Fruit fly (Drosophila melanogaster): Measurements from ENCODE around the gene CG7778.
A peak's percentile ranks its signal among the peaks of the same experiment; 100 is the strongest.

CG7778 gene

dm6 chr2L:8311091-8311490, 35.3 kb upstream of the CG7778 start, which contains the start of the genes CG7810 and CG7806 (continued):
- TF ChIP-seq CG3407 (GFP tag; optimal IDR thresholded peaks at IDR 0.05): peak; percentile 83
- peak; percentile 69; the same call in 1 of the 2 replicates for TF ChIP-seq cas (GFP tag; IDR thresholded peaks at IDR 0.05)
- TF ChIP-seq CG13296 (GFP tag; optimal IDR thresholded peaks at IDR 0.05): peak; percentile 86
- peak; percentile 86 for TF ChIP-seq Sox100B (GFP tag; optimal IDR thresholded peaks at IDR 0.05)
- peak; percentile 90 for TF ChIP-seq CG3847 (GFP tag; IDR thresholded peaks at IDR 0.05)
- peak; percentile 86 for TF ChIP-seq CG43689 (GFP tag; IDR thresholded peaks at IDR 0.05)
- peak; percentile 27 for TF ChIP-seq fd64A (GFP tag; optimal IDR thresholded peaks at IDR 0.05)
- TF ChIP-seq CG7556 (GFP tag; optimal IDR thresholded peaks at IDR 0.05): peak; percentile 89
- TF ChIP-seq Jarid2 (GFP tag; optimal IDR thresholded peaks at IDR 0.05): peak; percentile 28
- peak; percentile 82 for TF ChIP-seq crc (GFP tag; optimal IDR thresholded peaks at IDR 0.05)
- TF ChIP-seq her (GFP tag; optimal IDR thresholded peaks at IDR 0.05): peak; percentile 84
- peak; percentile 72 for TF ChIP-seq CG33213 (GFP tag; optimal IDR thresholded peaks at IDR 0.05)
- peak; percentile 84 for TF ChIP-seq CG8944 (GFP tag; optimal IDR thresholded peaks at IDR 0.05)
- peak; percentile 60 for TF ChIP-seq wek (GFP tag; optimal IDR thresholded peaks at IDR 0.05)
- TF ChIP-seq CG17385 (GFP tag; optimal IDR thresholded peaks at IDR 0.05): peak; percentile 99
- peak; percentile 89 for TF ChIP-seq CG11456 (GFP tag; IDR thresholded peaks at IDR 0.05)
- peak; percentile 90 for TF ChIP-seq CG14014 (GFP tag; IDR thresholded peaks at IDR 0.05)
- peak; percentile 30; the same call in 1 of the 2 replicates for TF ChIP-seq ro (GFP tag; IDR thresholded peaks at IDR 0.05)
- TF ChIP-seq CG12236 (GFP tag; optimal IDR thresholded peaks at IDR 0.05): peak; percentile 91
- TF ChIP-seq phol (tag; optimal IDR thresholded peaks at IDR 0.05): peak; percentile 89
- TF ChIP-seq CG8281 (tag; optimal IDR thresholded peaks at IDR 0.05): no peak
- TF ChIP-seq ERR (GFP tag; optimal IDR thresholded peaks at IDR 0.05): peak; percentile 79
- TF ChIP-seq Deaf1 (tag; optimal IDR thresholded peaks at IDR 0.05): no peak
- peak; percentile 86 for TF ChIP-seq CG15514 (GFP tag; optimal IDR thresholded peaks at IDR 0.05)
- TF ChIP-seq CG15601 (tag; optimal IDR thresholded peaks at IDR 0.05): peak; percentile 88
- peak; percentile 70 for TF ChIP-seq CG10321 (GFP tag; IDR thresholded peaks at IDR 0.05)
- peak; percentile 94 for TF ChIP-seq CG13424 (tag; optimal IDR thresholded peaks at IDR 0.05)
- TF ChIP-seq Drgx (GFP tag; IDR thresholded peaks at IDR 0.05): peak; percentile 89
- peak; percentile 78 for TF ChIP-seq CG12104 (GFP tag; optimal IDR thresholded peaks at IDR 0.05)
- TF ChIP-seq caup (GFP tag; optimal IDR thresholded peaks at IDR 0.05; ENCODE audit: severe bottlenecking): peak; percentile 83
- TF ChIP-seq sens-2 (GFP tag; IDR thresholded peaks at IDR 0.05): peak; percentile 63
- no peak for TF ChIP-seq Tbp (GFP tag; optimal IDR thresholded peaks at IDR 0.05)
- TF ChIP-seq CG1792 (GFP tag; optimal IDR thresholded peaks at IDR 0.05): peak; percentile 63
- TF ChIP-seq CG6254 (GFP tag; optimal IDR thresholded peaks at IDR 0.05): no peak
- peak; percentile 80 for TF ChIP-seq CG12942 (GFP tag; optimal IDR thresholded peaks at IDR 0.05)
- peak; percentile 88 for TF ChIP-seq mam (GFP tag; optimal IDR thresholded peaks at IDR 0.05)
- TF ChIP-seq Sry-β (GFP tag; optimal IDR thresholded peaks at IDR 0.05): peak; percentile 24
- TF ChIP-seq CG2678 (tag; optimal IDR thresholded peaks at IDR 0.05): peak; percentile 91
- peak; percentile 86 for TF ChIP-seq CG3281 (GFP tag; optimal IDR thresholded peaks at IDR 0.05)
- TF ChIP-seq dm (GFP tag; optimal IDR thresholded peaks at IDR 0.05): peak; percentile 69
- TF ChIP-seq dimm (GFP tag; IDR thresholded peaks at IDR 0.05): peak; percentile 76
- TF ChIP-seq Doc2 (GFP tag; IDR thresholded peaks at IDR 0.05): no peak
- peak; percentile 83 for TF ChIP-seq ems (GFP tag; optimal IDR thresholded peaks at IDR 0.05)
- TF ChIP-seq fd96Cb (tag; optimal IDR thresholded peaks at IDR 0.05): peak; percentile 89
- peak; percentile 75 for TF ChIP-seq exex (tag; optimal IDR thresholded peaks at IDR 0.05)
- TF ChIP-seq dati (GFP tag; IDR thresholded peaks at IDR 0.05): peak; percentile 72; the same call in 1 of the 2 replicates
- peak; percentile 84 for TF ChIP-seq CG10147 (GFP tag; optimal IDR thresholded peaks at IDR 0.05)
- TF ChIP-seq Meics (GFP tag; optimal IDR thresholded peaks at IDR 0.05): peak; percentile 85
- peak; percentile 42 for TF ChIP-seq kni (GFP tag; optimal IDR thresholded peaks at IDR 0.05)
- peak; percentile 66 for TF ChIP-seq CG6854 (GFP tag; optimal IDR thresholded peaks at IDR 0.05)
- TF ChIP-seq bigmax (GFP tag; optimal IDR thresholded peaks at IDR 0.05): peak; percentile 12

All from whole organism, embryonic.